Fruit fly (Drosophila melanogaster) whole organism, embryonic: ENCODE measurements around the gene CG11267.

Source experiments
- Asciz ChIP-seq: fragments of 200-800 bp; sonication (Bioruptor generic); optimal IDR thresholded peaks from 2 replicates; lab custom pipeline; 2017; ENCODE audit warnings: missing biosample characterization, mild to moderate bottlenecking, missing genetic modification characterization, missing genetic modification reagents
- C15 ChIP-seq: fragments of 200-800 bp; sonication (Bioruptor generic); IDR thresholded peaks from 3 replicates; pipeline ENCODE4 v1.3.6; 2022; ENCODE audit warnings: missing biosample characterization, missing genetic modification characterization
- CG10462 ChIP-seq: fragments of 200-800 bp; sonication (Bioruptor generic); optimal IDR thresholded peaks from 2 replicates; lab custom pipeline; 2016; ENCODE audit warnings: missing biosample characterization, missing genetic modification characterization
- CG11398 ChIP-seq: fragments of 200-800 bp; sonication (Bioruptor generic); optimal IDR thresholded peaks from 2 replicates; lab custom pipeline; 2016; ENCODE audit warnings: missing biosample characterization, missing genetic modification characterization
- CG11456 ChIP-seq: fragments of 200-800 bp; sonication (Bioruptor generic); IDR thresholded peaks from 3 replicates; pipeline ENCODE4 v1.3.6; 2022; ENCODE audit warnings: missing biosample characterization, missing genetic modification characterization
- CG12071 ChIP-seq: fragments of 200-800 bp; sonication (Bioruptor generic); optimal IDR thresholded peaks from 3 replicates; lab custom pipeline; 2018; ENCODE audit warnings: missing biosample characterization, mild to moderate bottlenecking, missing genetic modification characterization
- CG15479 ChIP-seq: fragments of 200-800 bp; sonication (Bioruptor generic); optimal IDR thresholded peaks from 3 replicates; lab custom pipeline; 2019; ENCODE audit warnings: missing biosample characterization, mild to moderate bottlenecking, missing genetic modification characterization, moderate library complexity
- CG15514 ChIP-seq: fragments of 200-800 bp; sonication (Bioruptor generic); optimal IDR thresholded peaks from 3 replicates; lab custom pipeline; 2017; ENCODE audit warnings: missing biosample characterization, missing genetic modification characterization, mild to moderate bottlenecking, moderate library complexity, missing genetic modification reagents
- CG16813 ChIP-seq: fragments of 200-800 bp; sonication (Bioruptor generic); IDR thresholded peaks from 3 replicates; pipeline ENCODE4 v1.3.6; 2022; ENCODE audit warnings: missing biosample characterization, missing genetic modification characterization; ENCODE audit not compliant: partially characterized antibody
- CG17186 ChIP-seq: fragments of 200-800 bp; sonication (Bioruptor generic); optimal IDR thresholded peaks from 3 replicates; lab custom pipeline; 2017; ENCODE audit warnings: missing biosample characterization, missing genetic modification reagents, missing genetic modification characterization
- CG1832 ChIP-seq: fragments of 200-800 bp; sonication (Bioruptor generic); optimal IDR thresholded peaks from 2 replicates; lab custom pipeline; 2017; ENCODE audit warnings: missing biosample characterization, mild to moderate bottlenecking, missing genetic modification characterization, inconsistent platforms
- CG18619 ChIP-seq: fragments of 200-800 bp; sonication (Bioruptor generic); optimal IDR thresholded peaks from 3 replicates; lab custom pipeline; 2017; ENCODE audit warnings: missing biosample characterization, mild to moderate bottlenecking, missing genetic modification characterization
- CG2120 ChIP-seq: fragments of 200-800 bp; sonication (Bioruptor generic); optimal IDR thresholded peaks from 3 replicates; lab custom pipeline; 2016; ENCODE audit warnings: missing biosample characterization, missing genetic modification characterization
- CG2875 ChIP-seq: fragments of 200-800 bp; sonication (Bioruptor generic); optimal IDR thresholded peaks from 2 replicates; lab custom pipeline; 2017; ENCODE audit warnings: missing biosample characterization, mild to moderate bottlenecking, missing genetic modification characterization, missing genetic modification reagents
- CG30403 ChIP-seq: fragments of 200-800 bp; sonication (Bioruptor generic); optimal IDR thresholded peaks from 3 replicates; lab custom pipeline; 2016; ENCODE audit warnings: missing biosample characterization, missing genetic modification characterization
- CG3163 ChIP-seq: fragments of 200-800 bp; sonication (Bioruptor generic); optimal IDR thresholded peaks from 3 replicates; lab custom pipeline; 2016; ENCODE audit warnings: missing biosample characterization, missing genetic modification characterization
- CG32532 ChIP-seq: fragments of 200-800 bp; sonication (Bioruptor generic); IDR thresholded peaks from 2 replicates; pipeline ENCODE4 v1.3.6; 2022; ENCODE audit warnings: missing biosample characterization, missing genetic modification characterization
- CG3995 ChIP-seq: fragments of 200-800 bp; sonication (Bioruptor generic); optimal IDR thresholded peaks from 3 replicates; lab custom pipeline; 2016; ENCODE audit warnings: missing biosample characterization, missing genetic modification characterization
- CG4360 ChIP-seq: fragments of 200-800 bp; sonication (Bioruptor generic); IDR thresholded peaks from 2 replicates; pipeline ENCODE4 v1.3.6; 2022; ENCODE audit warnings: missing biosample characterization, missing genetic modification characterization
- CG4854 ChIP-seq: fragments of 200-800 bp; sonication (Bioruptor generic); optimal IDR thresholded peaks from 2 replicates; lab custom pipeline; 2016; ENCODE audit warnings: missing biosample characterization, missing genetic modification characterization, inconsistent platforms
- CG6683 ChIP-seq: fragments of 200-800 bp; sonication (Bioruptor generic); optimal IDR thresholded peaks from 2 replicates; lab custom pipeline; 2017; ENCODE audit warnings: missing biosample characterization, mild to moderate bottlenecking, missing genetic modification characterization, missing genetic modification reagents
- CG6813 ChIP-seq: fragments of 200-800 bp; sonication (Bioruptor generic); optimal IDR thresholded peaks from 2 replicates; lab custom pipeline; 2017; ENCODE audit warnings: missing biosample characterization, missing genetic modification characterization, mild to moderate bottlenecking, moderate library complexity, missing genetic modification reagents
- CG7745 ChIP-seq: fragments of 200-800 bp; sonication (Bioruptor generic); optimal IDR thresholded peaks from 2 replicates; lab custom pipeline; 2018; ENCODE audit warnings: missing biosample characterization, mild to moderate bottlenecking, missing genetic modification characterization, moderate library complexity
- CG8290 ChIP-seq, 3 experiments: fragments of 200-800 bp; sonication (Bioruptor generic); optimal IDR thresholded peaks; 2 replicates each; lab custom pipeline; 2016 to 2019; ENCODE audit warnings: missing biosample characterization in 3 of 3, missing genetic modification characterization in 3 of 3, mild to moderate bottlenecking in 2 of 3, moderate library complexity in 1 of 3
- CG9932 ChIP-seq: fragments of 200-800 bp; sonication (Bioruptor generic); IDR thresholded peaks from 2 replicates; pipeline ENCODE4 v1.3.6; 2022; ENCODE audit warnings: missing biosample characterization, missing genetic modification characterization
- CTCF ChIP-seq: fragments of 200-800 bp; sonication (Bioruptor generic); optimal IDR thresholded peaks from 2 replicates; lab custom pipeline; 2017; ENCODE audit warnings: missing biosample characterization, mild to moderate bottlenecking, missing genetic modification characterization, moderate library complexity
- Deaf1 ChIP-seq: fragments of 200-800 bp; optimal IDR thresholded peaks from 3 replicates; lab custom pipeline; 2019; ENCODE audit warnings: missing biosample characterization, mild to moderate bottlenecking, missing genetic modification characterization, moderate library complexity
- Doc2 ChIP-seq: fragments of 200-800 bp; sonication (Bioruptor generic); IDR thresholded peaks from 2 replicates; pipeline ENCODE4 v1.3.6; 2022; ENCODE audit warnings: missing biosample characterization, missing genetic modification characterization
- E2f2 ChIP-seq: fragments of 200-800 bp; sonication (Bioruptor generic); IDR thresholded peaks from 2 replicates; pipeline ENCODE4 v1.3.6; 2022; ENCODE audit warnings: missing biosample characterization, missing genetic modification characterization
- ERR ChIP-seq: fragments of 200-800 bp; sonication (Bioruptor generic); optimal IDR thresholded peaks from 2 replicates; lab custom pipeline; 2016; ENCODE audit warnings: missing biosample characterization, missing genetic modification characterization
- Elba2 ChIP-seq: fragments of 200-800 bp; sonication (Bioruptor generic); optimal IDR thresholded peaks from 3 replicates; lab custom pipeline; 2016; ENCODE audit warnings: missing biosample characterization, missing genetic modification characterization
- Myb ChIP-seq: fragments of 200-800 bp; sonication (Bioruptor generic); optimal IDR thresholded peaks from 2 replicates; lab custom pipeline; 2016; ENCODE audit warnings: missing biosample characterization, missing genetic modification characterization
- PHDP ChIP-seq: fragments of 200-800 bp; sonication (Bioruptor generic); optimal IDR thresholded peaks from 3 replicates; lab custom pipeline; 2018; ENCODE audit warnings: missing biosample characterization, mild to moderate bottlenecking, missing genetic modification characterization, moderate library complexity
- Ravus ChIP-seq: fragments of 200-800 bp; sonication (Bioruptor generic); IDR thresholded peaks from 2 replicates; pipeline ENCODE4 v1.3.6; 2022; ENCODE audit warnings: missing biosample characterization, missing genetic modification characterization
- Sry-δ ChIP-seq: fragments of 200-800 bp; sonication (Bioruptor generic); optimal IDR thresholded peaks from 2 replicates; lab custom pipeline; 2016; ENCODE audit warnings: missing biosample characterization, missing genetic modification characterization
- Usf ChIP-seq: fragments of 200-800 bp; sonication (Bioruptor generic); optimal IDR thresholded peaks from 2 replicates; lab custom pipeline; 2017; ENCODE audit warnings: missing genotype, missing biosample characterization, missing genetic modification characterization
- YL-1 ChIP-seq: fragments of 200-800 bp; sonication (Bioruptor generic); optimal IDR thresholded peaks from 3 replicates; lab custom pipeline; 2017; ENCODE audit warnings: missing biosample characterization, mild to moderate bottlenecking, missing genetic modification characterization
- crc ChIP-seq: fragments of 200-800 bp; sonication (Bioruptor generic); optimal IDR thresholded peaks from 2 replicates; lab custom pipeline; 2016; ENCODE audit warnings: missing biosample characterization, missing genetic modification characterization
- dati ChIP-seq: fragments of 200-800 bp; sonication (Bioruptor generic); IDR thresholded peaks from 2 replicates; pipeline ENCODE4 v1.3.6; 2022; ENCODE audit warnings: missing biosample characterization, missing genetic modification characterization
- dm ChIP-seq: fragments of 200-800 bp; sonication (Bioruptor generic); optimal IDR thresholded peaks from 3 replicates; lab custom pipeline; 2016; ENCODE audit warnings: missing biosample characterization, missing genetic modification characterization
- gsb ChIP-seq: fragments of 200-800 bp; sonication (Bioruptor generic); IDR thresholded peaks from 2 replicates; pipeline ENCODE4 v1.3.6; 2022; ENCODE audit warnings: missing biosample characterization, missing genetic modification characterization
- lbe ChIP-seq: fragments of 200-800 bp; sonication (Bioruptor generic); optimal IDR thresholded peaks from 2 replicates; lab custom pipeline; 2016; ENCODE audit warnings: missing biosample characterization, mild to moderate bottlenecking, missing genetic modification characterization
- peb ChIP-seq: fragments of 200-800 bp; sonication (Bioruptor generic); IDR thresholded peaks from 2 replicates; pipeline ENCODE4 v1.3.6; 2022; ENCODE audit warnings: missing biosample characterization, missing genetic modification characterization
- prd ChIP-seq, 3 experiments: fragments of >200 bp in 2 of 3; fragments of 200-800 bp in 1 of 3; sonication (Bioruptor generic) in 1 of 3; optimal IDR thresholded peaks in 2 of 3; IDR thresholded peaks in 1 of 3; 2 replicates in 2 of 3; 3 replicates in 1 of 3; pipeline versions ENCODE4 v1.3.6 to Lab custom; 2017 to 2022; ENCODE audit warnings: missing biosample characterization in 1 of 3, missing genetic modification characterization in 1 of 3
- scrt ChIP-seq: fragments of 200-800 bp; sonication (Bioruptor generic); optimal IDR thresholded peaks from 2 replicates; lab custom pipeline; 2018; ENCODE audit warnings: missing biosample characterization, mild to moderate bottlenecking, missing genetic modification characterization, moderate library complexity
- sens ChIP-seq: fragments of 200-800 bp; sonication (Bioruptor generic); peaks from one replicate; lab custom pipeline; 2016; ENCODE audit warnings: missing biosample characterization, missing genetic modification characterization
- sna ChIP-seq: fragments of 200-800 bp; sonication (Bioruptor generic); IDR thresholded peaks from 2 replicates; pipeline ENCODE4 v1.3.6; 2022; ENCODE audit warnings: missing biosample characterization, missing genetic modification characterization; ENCODE audit not compliant: partially characterized antibody
- sr ChIP-seq: fragments of 200-800 bp; sonication (Bioruptor generic); IDR thresholded peaks from 3 replicates; pipeline ENCODE4 v1.3.6; 2022; ENCODE audit warnings: missing biosample characterization, missing genetic modification characterization
- stc ChIP-seq: fragments of 200-800 bp; sonication (Bioruptor generic); IDR thresholded peaks from 2 replicates; pipeline ENCODE4 v1.3.6; 2022; ENCODE audit warnings: missing biosample characterization, missing genetic modification characterization

CG11267 gene

DNA sequence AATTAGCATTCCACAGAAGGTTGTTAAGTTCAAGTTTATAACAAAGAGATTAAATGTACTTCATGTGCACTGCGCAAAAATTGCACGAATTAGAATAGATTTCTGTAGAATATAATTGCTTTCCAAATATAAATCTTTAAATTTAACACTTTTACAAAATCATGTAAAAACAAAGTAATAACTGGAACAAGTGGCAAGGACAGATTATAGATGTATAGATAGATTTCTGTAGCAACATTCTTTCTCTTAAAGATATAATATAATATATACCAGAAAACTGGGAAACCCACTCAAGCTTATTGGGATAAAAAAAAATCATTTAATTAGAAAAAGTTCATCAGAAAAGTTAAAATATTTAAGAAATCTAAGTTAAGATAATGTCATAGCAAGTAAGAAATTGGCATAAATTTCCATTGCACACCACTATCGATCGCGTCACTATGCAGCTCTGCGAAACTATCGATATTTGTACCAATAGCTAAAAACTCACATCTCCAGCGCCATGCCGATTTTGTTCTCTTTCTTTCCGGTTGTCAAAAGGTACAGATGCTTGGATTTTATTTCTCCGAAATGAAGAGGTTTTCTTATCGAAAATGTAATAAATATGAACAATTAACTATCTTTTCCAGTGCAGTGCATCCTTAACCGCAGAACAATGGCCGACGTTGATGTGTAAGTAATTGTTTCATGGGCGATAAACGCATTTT lies 7.2 kb downstream of the CG11267 start, which contains the start of gene RpS12 (continued):
- 0 out of 3 replicates have a peak, but pooled peaks have one; percentile 5 for TF ChIP-seq C15 (GFP tag; lab: Robert Waterston, UW)
- peak; percentile 66 for TF ChIP-seq CG2875 (GFP tag; lab: Kevin White, UChicago)
- peak; percentile 92 for TF ChIP-seq CG9932 (GFP tag; lab: Robert Waterston, UW)
- TF ChIP-seq CG6813 (GFP tag; lab: Kevin White, UChicago) = peak; percentile 87
- TF ChIP-seq CG17186 (GFP tag; lab: Kevin White, UChicago) = peak; percentile 82
- TF ChIP-seq Usf (GFP tag; lab: Kevin White, UChicago) = peak; percentile 43
- no peak for TF ChIP-seq Doc2 (GFP tag; lab: Robert Waterston, UW)
- peak; percentile 67 for TF ChIP-seq lbe (GFP tag; lab: Kevin White, UChicago)
- peak; percentile 71 for TF ChIP-seq CG4854
- peak; percentile 70 for TF ChIP-seq CG3163
- TF ChIP-seq sr (GFP tag; lab: Robert Waterston, UW) = peak; percentile 79
- TF ChIP-seq Elba2 (GFP tag; lab: Kevin White, UChicago) = no peak
- TF ChIP-seq dm (GFP tag; lab: Kevin White, UChicago) = peak; percentile 96
- peak; percentile 87 for TF ChIP-seq CG12071 (GFP tag; lab: Kevin White, UChicago)
- peak; percentile 39 for TF ChIP-seq Asciz (GFP tag; lab: Kevin White, UChicago)
- peak; percentile 86 for TF ChIP-seq YL-1 (GFP tag; lab: Kevin White, UChicago)
- peak; percentile 55; the same call in 1 of the 2 replicates for TF ChIP-seq sna (GFP tag; lab: Robert Waterston, UW)
- peak; percentile 42; the same call in 1 of the 2 replicates for TF ChIP-seq stc (GFP tag; lab: Robert Waterston, UW)
- peak; percentile 73 for TF ChIP-seq CG30403 (GFP tag; lab: Kevin White, UChicago)
- TF ChIP-seq CG3995 (GFP tag; lab: Kevin White, UChicago) = peak; percentile 65
- peak; percentile 76 for TF ChIP-seq CG11398 (GFP tag; lab: Kevin White, UChicago)
- TF ChIP-seq CG15514 = peak; percentile 87
- peak; percentile 82 for TF ChIP-seq CG32532 (GFP tag; lab: Robert Waterston, UW)
- TF ChIP-seq CG6683 (GFP tag; lab: Kevin White, UChicago) = peak; percentile 53
- TF ChIP-seq CG8290 (GFP tag; optimal IDR thresholded peaks at IDR 0.05; lab: Kevin White, UChicago) = peak; percentile 71
- peak in 1 of 2 experiments; percentile 95 for TF ChIP-seq CG8290 (tag; optimal IDR thresholded peaks at IDR 0.05; lab: Kevin White, UChicago)
- peak; percentile 91 for TF ChIP-seq CG16813
- TF ChIP-seq crc (GFP tag; lab: Kevin White, UChicago) = peak; percentile 66
- TF ChIP-seq CG7745 (tag; lab: Kevin White, UChicago) = peak; percentile 51
- no peak for TF ChIP-seq prd (optimal IDR thresholded peaks at IDR 0.05; lab: Kevin White, UChicago)
- TF ChIP-seq prd (GFP tag; IDR thresholded peaks at IDR 0.05; lab: Robert Waterston, UW) = peak; percentile 48; the same call in 2 of the 3 replicates
- no peak for TF ChIP-seq CG15479 (GFP tag; lab: Kevin White, UChicago)
- TF ChIP-seq E2f2 (GFP tag; lab: Robert Waterston, UW) = peak; percentile 38; the same call in 1 of the 2 replicates
- peak; percentile 65 for TF ChIP-seq PHDP (tag; lab: Kevin White, UChicago)
- TF ChIP-seq Myb = peak; percentile 45
- peak; percentile 20; the same call in 1 of the 2 replicates for TF ChIP-seq dati (GFP tag; lab: Robert Waterston, UW)
- peak; percentile 91 for TF ChIP-seq CG11456
- no peak for TF ChIP-seq Ravus
- peak; percentile 72 for TF ChIP-seq scrt (GFP tag; lab: Kevin White, UChicago)
- no peak for TF ChIP-seq CG4360
- TF ChIP-seq Sry-δ = peak; percentile 97
- peak; percentile 80 for TF ChIP-seq ERR (GFP tag; lab: Kevin White, UChicago)
- TF ChIP-seq peb = 0 out of 2 replicates have a peak, but pooled peaks have one; percentile 21
- TF ChIP-seq gsb (GFP tag; lab: Robert Waterston, UW) = peak; percentile 50; the same call in 1 of the 2 replicates
- peak; percentile 53 for TF ChIP-seq CG10462
- peak; percentile 13 for TF ChIP-seq Deaf1 (tag; lab: Kevin White, UChicago)
- peak; percentile 65 for TF ChIP-seq CG2120 (GFP tag; lab: Kevin White, UChicago)
- peak; percentile 87 for TF ChIP-seq CG18619
- peak; percentile 45 for TF ChIP-seq CTCF (GFP tag; lab: Kevin White, UChicago)
- peak; percentile 92 for TF ChIP-seq sens (GFP tag; lab: Kevin White, UChicago)
- no peak for TF ChIP-seq CG1832 (GFP tag; lab: Kevin White, UChicago)
